Fruit fly (Drosophila melanogaster): Measurements from ENCODE around the gene HemK2.

- TF ChIP-seq usp (GFP tag; optimal IDR thresholded peaks at IDR 0.05): no peak
- TF ChIP-seq Dll (optimal IDR thresholded peaks at IDR 0.05): no peak
These were observed 27.2 kb downstream of the HemK2 start for dm6 chr2L:2732139-2732830.

All from whole organism.